Worm (Caenorhabditis elegans): Measurements from ENCODE around the gene gop-3.

Gene gop-3

DNA sequence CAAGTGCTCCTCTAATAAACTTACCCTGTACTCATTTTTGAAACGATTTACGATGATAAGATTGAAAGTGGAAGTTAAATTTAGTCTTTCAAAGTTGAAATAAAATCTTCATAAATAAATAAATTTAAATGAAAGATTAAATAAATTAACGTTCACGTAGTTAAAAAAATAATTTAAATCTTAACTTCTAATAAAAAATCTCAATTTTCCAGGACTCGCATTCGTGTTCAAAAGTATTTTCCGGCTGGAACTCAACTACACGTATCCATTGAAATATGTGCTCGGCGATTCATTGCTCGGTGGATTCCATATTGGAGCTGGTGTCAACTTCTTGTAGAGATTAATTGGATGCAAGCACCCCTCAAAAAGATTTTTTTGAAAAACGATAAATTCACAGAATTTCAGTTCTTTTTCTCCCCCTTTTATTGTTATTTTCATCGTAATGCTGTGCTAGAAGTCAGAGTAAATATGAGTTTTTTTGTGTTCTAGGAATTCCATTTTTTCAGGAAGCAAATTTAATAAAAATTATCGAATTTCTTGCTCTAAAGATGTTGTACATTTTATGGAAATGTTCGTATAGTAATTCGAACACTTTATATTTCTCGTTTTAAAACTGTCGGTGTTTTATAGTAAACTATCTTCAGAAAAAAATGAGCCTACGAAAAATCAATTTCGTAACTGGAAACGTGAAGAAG is 3.0 kb downstream of the gop-3 start, which contains the start of the genes C34E10.9 and hap-1:
TSS of gene C34E10.9 (minus strand) at position 101 of the 695 bp plus-strand sequence.
TSS of gene hap-1 (plus strand) at position 645 of the 695 bp plus-strand sequence.
- TF ChIP-seq elt-3 (tag; optimal IDR thresholded peaks at IDR 0.05) (no peak), unc-39 (tag; optimal IDR thresholded peaks at IDR 0.05) (no peak), ceh-43 (GFP tag; optimal IDR thresholded peaks at IDR 0.05) (no peak), ces-1 (GFP tag; optimal IDR thresholded peaks at IDR 0.05) (no peak), tbx-8 (GFP tag; optimal IDR thresholded peaks at IDR 0.05) (no peak), bed-3 (GFP tag; optimal IDR thresholded peaks at IDR 0.05) (no peak), ham-2 (GFP tag; optimal IDR thresholded peaks at IDR 0.05) (no peak), lin-32 (GFP tag; optimal IDR thresholded peaks at IDR 0.05) (no peak), blmp-1 (tag; optimal IDR thresholded peaks at IDR 0.05) (no peak), mep-1 (tag; optimal IDR thresholded peaks at IDR 0.05) (no peak), ceh-39 (tag; optimal IDR thresholded peaks at IDR 0.05) (no peak), sptf-1 (tag; optimal IDR thresholded peaks at IDR 0.05) (no peak), zip-8 (tag; optimal IDR thresholded peaks at IDR 0.05) (no peak), nhr-2 (tag; optimal IDR thresholded peaks at IDR 0.05) (no peak), snpc-4 (tag; optimal IDR thresholded peaks at IDR 0.05) (no peak), pha-4 (tag; optimal IDR thresholded peaks at IDR 0.05) (no peak), lin-13 (tag; optimal IDR thresholded peaks at IDR 0.05) (no peak), lsy-2 (tag; optimal IDR thresholded peaks at IDR 0.05) (no peak)

DNA sequence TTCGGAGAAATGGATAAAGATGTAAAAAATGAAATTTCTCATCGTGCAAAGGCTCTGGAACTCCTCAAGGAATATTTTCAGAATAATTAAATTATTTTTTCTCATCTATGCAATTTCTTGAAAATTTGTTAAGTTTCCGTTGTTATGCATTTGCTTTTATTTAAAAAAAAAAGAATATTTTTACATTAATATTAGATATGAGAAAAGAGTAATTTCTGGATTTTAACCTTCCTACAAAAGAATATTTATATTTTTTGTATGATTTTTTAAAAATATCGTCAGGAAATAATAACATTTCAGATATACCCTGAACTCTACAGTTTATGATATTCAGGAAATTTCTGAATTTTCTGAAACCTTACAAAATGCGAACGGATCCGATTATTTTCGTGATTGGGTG is 4.3 kb downstream of the gop-3 start, which contains the start of gene gro-1:
TSS of gene gro-1 (plus strand) at position 301 of the 400 bp plus-strand sequence.
- TF ChIP-seq blmp-1 (tag; optimal IDR thresholded peaks at IDR 0.05) (no peak), nhr-28 (tag; optimal IDR thresholded peaks at IDR 0.05) (no peak), nhr-2 (tag; optimal IDR thresholded peaks at IDR 0.05) (no peak), M03D4.4 (tag; optimal IDR thresholded peaks at IDR 0.05) (no peak), bed-3 (GFP tag; optimal IDR thresholded peaks at IDR 0.05) (no peak), nhr-76 (tag; optimal IDR thresholded peaks at IDR 0.05) (no peak), ztf-11 (tag; optimal IDR thresholded peaks at IDR 0.05) (no peak), lin-13 (tag; optimal IDR thresholded peaks at IDR 0.05) (no peak), ham-2 (GFP tag; optimal IDR thresholded peaks at IDR 0.05) (no peak), nhr-12 (tag; optimal IDR thresholded peaks at IDR 0.05) (no peak), tbx-8 (GFP tag; optimal IDR thresholded peaks at IDR 0.05) (no peak), flh-1 (GFP tag; optimal IDR thresholded peaks at IDR 0.05) (no peak), lsy-2 (tag; optimal IDR thresholded peaks at IDR 0.05) (no peak), unc-120 (tag; optimal IDR thresholded peaks at IDR 0.05; ENCODE audit: poor library complexity, severe bottlenecking) (no peak), mls-2 (tag; optimal IDR thresholded peaks at IDR 0.05) (no peak), drap-1 (GFP tag; optimal IDR thresholded peaks at IDR 0.05) (no peak), ceh-39 (tag; optimal IDR thresholded peaks at IDR 0.05) (no peak), mep-1 (tag; optimal IDR thresholded peaks at IDR 0.05) (no peak), nhr-237 (tag; optimal IDR thresholded peaks at IDR 0.05) (no peak), pha-4 (tag; optimal IDR thresholded peaks at IDR 0.05) (no peak)

DNA sequence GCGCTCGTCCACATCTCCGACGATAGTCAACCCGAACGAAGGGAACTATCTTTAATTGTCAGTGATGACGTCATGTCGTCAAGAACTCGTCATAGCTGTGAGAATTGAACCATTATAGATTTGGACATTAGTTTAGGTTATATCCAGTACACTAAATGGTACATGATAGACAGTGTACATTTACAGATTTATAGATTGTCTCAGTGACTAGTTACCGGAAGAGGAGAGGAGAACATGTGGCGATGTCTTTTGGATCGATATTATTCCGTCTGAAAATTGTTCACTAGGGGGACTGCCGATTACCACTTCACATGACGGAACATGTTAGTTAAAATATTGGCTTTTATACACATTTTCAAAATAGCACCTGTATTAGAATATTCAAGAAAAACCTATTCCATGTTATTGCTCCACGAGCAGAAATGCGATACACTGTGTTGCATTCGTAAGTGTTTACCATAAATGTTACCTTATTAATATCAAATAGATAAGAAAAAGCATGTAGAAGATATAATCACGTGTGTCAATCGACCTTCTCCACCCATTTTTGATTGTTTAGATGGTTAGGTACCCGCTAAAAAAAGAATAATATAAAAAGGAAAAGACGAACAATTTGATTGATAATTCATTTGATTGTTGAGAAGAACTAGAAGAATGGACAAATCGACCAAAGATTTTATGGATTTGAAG is 6.9 kb downstream of the gop-3 start, which contains the start of gene ZC395.5:
TSS of gene ZC395.5 (plus strand) at position 632 of the 690 bp plus-strand sequence.
- TF ChIP-seq cnd-1 (tag; optimal IDR thresholded peaks at IDR 0.05) (no peak), zip-8 (tag; optimal IDR thresholded peaks at IDR 0.05) (peak; percentile 11)

DNA sequence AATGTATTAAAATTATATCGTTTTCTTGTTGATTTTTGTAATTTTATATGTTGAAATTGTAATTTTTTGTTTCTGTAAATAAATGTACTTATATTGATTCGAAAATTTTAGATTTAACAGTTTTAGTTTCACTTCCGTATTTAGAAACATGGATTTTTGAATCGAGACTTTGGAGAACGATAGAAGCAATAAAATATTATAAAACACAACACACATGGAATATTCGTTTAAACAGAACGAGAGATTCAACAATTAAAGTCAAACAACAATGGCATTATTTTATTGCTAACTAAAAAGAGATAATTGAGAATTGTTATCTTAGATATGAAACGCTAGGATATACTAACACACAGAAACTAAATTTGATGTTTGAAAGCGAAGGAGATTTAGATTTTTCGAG is 8.0 kb downstream of the gop-3 start:
- TF ChIP-seq lsy-2 (tag; optimal IDR thresholded peaks at IDR 0.05) (no peak), nhr-12 (tag; optimal IDR thresholded peaks at IDR 0.05) (no peak), ceh-43 (GFP tag; optimal IDR thresholded peaks at IDR 0.05) (no peak), bed-3 (GFP tag; optimal IDR thresholded peaks at IDR 0.05) (no peak)

DNA sequence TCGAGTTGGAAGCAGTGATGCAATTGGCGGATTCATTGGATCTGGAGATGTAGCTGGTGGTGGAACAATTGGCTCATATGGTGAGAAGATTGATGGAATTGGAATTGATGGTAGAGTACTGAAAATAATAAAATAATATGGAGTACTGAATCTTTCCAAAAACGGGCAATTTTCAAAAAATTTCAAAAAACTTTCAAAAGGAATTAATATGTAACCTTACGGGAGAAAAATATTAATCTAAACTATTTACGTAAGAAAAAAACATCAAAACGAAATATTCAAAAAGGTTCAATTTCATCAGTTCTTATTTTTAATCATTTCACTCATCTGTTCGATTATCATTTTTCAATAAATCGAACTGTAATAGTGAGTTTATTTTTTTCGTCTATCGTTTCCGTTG is 9.3 kb downstream of the gop-3 start, which contains the start of gene ZC395.4:
TSS of gene ZC395.4 (plus strand) at position 301 of the 400 bp plus-strand sequence.
- TF ChIP-seq unc-62 (GFP tag; optimal IDR thresholded peaks at IDR 0.05) (no peak), unc-120 (tag; optimal IDR thresholded peaks at IDR 0.05; ENCODE audit: poor library complexity, severe bottlenecking) (no peak), sptf-1 (tag; optimal IDR thresholded peaks at IDR 0.05) (no peak), ham-2 (GFP tag; optimal IDR thresholded peaks at IDR 0.05) (no peak), snpc-4 (tag; optimal IDR thresholded peaks at IDR 0.05) (no peak), pha-4 (tag; optimal IDR thresholded peaks at IDR 0.05) (no peak), flh-1 (GFP tag; optimal IDR thresholded peaks at IDR 0.05) (no peak), hlh-1 (tag; optimal IDR thresholded peaks at IDR 0.05) (no peak), ceh-43 (GFP tag; optimal IDR thresholded peaks at IDR 0.05) (no peak), lin-32 (GFP tag; optimal IDR thresholded peaks at IDR 0.05) (no peak), elt-3 (tag; optimal IDR thresholded peaks at IDR 0.05) (no peak), unc-39 (tag; optimal IDR thresholded peaks at IDR 0.05) (no peak), nhr-76 (tag; optimal IDR thresholded peaks at IDR 0.05) (no peak), nhr-2 (tag; optimal IDR thresholded peaks at IDR 0.05) (no peak), nhr-28 (tag; optimal IDR thresholded peaks at IDR 0.05) (no peak)
